Fruit fly (Drosophila melanogaster): ENCODE results near the gene PH4alphaSG1.

Gene PH4alphaSG1

DNA sequence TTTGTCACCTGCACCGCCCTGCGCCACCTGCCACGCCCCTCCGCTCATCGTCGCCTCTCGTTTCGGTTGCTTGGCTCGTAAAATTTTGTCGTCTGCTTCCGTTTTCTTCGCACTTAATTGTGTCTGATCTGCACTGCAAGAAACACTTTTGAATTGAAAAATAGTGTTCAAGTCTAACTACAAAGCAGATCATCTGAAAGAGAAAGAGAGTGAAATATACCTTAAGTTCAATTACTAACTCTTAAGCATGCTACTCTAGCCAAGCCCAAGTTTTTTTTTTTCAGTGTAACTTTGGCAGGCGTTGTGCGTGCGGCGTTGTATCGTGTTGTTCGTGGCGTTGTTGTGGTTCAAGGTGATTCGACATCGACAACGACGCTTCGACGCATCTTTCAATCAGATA is 34.7 kb upstream of the PH4alphaSG1 start (continued):
- TF ChIP-seq mld (GFP tag; IDR thresholded peaks at IDR 0.05; ENCODE audit: partially characterized antibody), result no peak
- peak; percentile 71 for TF ChIP-seq CG4707 (GFP tag; optimal IDR thresholded peaks at IDR 0.05)
- TF ChIP-seq zen (tag; optimal IDR thresholded peaks at IDR 0.05), result peak; percentile 80
- peak; percentile 94 for TF ChIP-seq tin (GFP tag; optimal IDR thresholded peaks at IDR 0.05)
- peak; percentile 77 for TF ChIP-seq eyg (GFP tag; optimal IDR thresholded peaks at IDR 0.05)
- no peak for TF ChIP-seq br (optimal IDR thresholded peaks at IDR 0.05)
- peak; percentile 88 for TF ChIP-seq Oaz (GFP tag; IDR thresholded peaks at IDR 0.05)
- TF ChIP-seq CrebB (tag; optimal IDR thresholded peaks at IDR 0.05), result peak; percentile 83
- TF ChIP-seq CG15601 (tag; optimal IDR thresholded peaks at IDR 0.05), result peak; percentile 75
- TF ChIP-seq CG1024 (GFP tag; IDR thresholded peaks at IDR 0.05), result peak; percentile 84
- TF ChIP-seq Doc3 (GFP tag; IDR thresholded peaks at IDR 0.05; ENCODE audit: partially characterized antibody), result no peak
- TF ChIP-seq CG11093 (GFP tag; IDR thresholded peaks at IDR 0.05), result peak; percentile 85; the same call in 2 of the 3 replicates
- peak; percentile 78 for TF ChIP-seq CG11723 (GFP tag; optimal IDR thresholded peaks at IDR 0.05)
- TF ChIP-seq H2.0 (GFP tag; IDR thresholded peaks at IDR 0.05), result peak; percentile 94
- peak; percentile 82 for TF ChIP-seq CG13775 (GFP tag; optimal IDR thresholded peaks at IDR 0.05)
- peak; percentile 8 for TF ChIP-seq gfzf (GFP tag; optimal IDR thresholded peaks at IDR 0.05)
- peak; percentile 84 for TF ChIP-seq CG5180 (GFP tag; optimal IDR thresholded peaks at IDR 0.05)
- TF ChIP-seq Bdp1 (GFP tag; optimal IDR thresholded peaks at IDR 0.05), result peak; percentile 84
- TF ChIP-seq Max (GFP tag; optimal IDR thresholded peaks at IDR 0.05), result peak; percentile 83
- peak; percentile 92 for TF ChIP-seq ken (GFP tag; IDR thresholded peaks at IDR 0.05)
- peak; percentile 91 for TF ChIP-seq wdn (GFP tag; IDR thresholded peaks at IDR 0.05)
- TF ChIP-seq chif (GFP tag; optimal IDR thresholded peaks at IDR 0.05), result peak; percentile 91 to 92
- TF ChIP-seq CG10431 (GFP tag; optimal IDR thresholded peaks at IDR 0.05), result peak; percentile 55
- no peak for TF ChIP-seq BEAF-32 (GFP tag; optimal IDR thresholded peaks at IDR 0.05)
- TF ChIP-seq ase (GFP tag; IDR thresholded peaks at IDR 0.05), result peak; percentile 88
- peak; percentile 93 for TF ChIP-seq Awh (GFP tag; IDR thresholded peaks at IDR 0.05)
- TF ChIP-seq CG14014 (GFP tag; IDR thresholded peaks at IDR 0.05), result peak; percentile 91
- peak; percentile 82 for TF ChIP-seq dm (GFP tag; optimal IDR thresholded peaks at IDR 0.05)
- peak; percentile 90 for TF ChIP-seq CG14667 (GFP tag; IDR thresholded peaks at IDR 0.05)
- no peak for TF ChIP-seq nerfin-2 (GFP tag; IDR thresholded peaks at IDR 0.05; ENCODE audit: partially characterized antibody)
- TF ChIP-seq az2 (GFP tag; optimal IDR thresholded peaks at IDR 0.05), result peak; percentile 91
- peak; percentile 91 for TF ChIP-seq Mrtf (GFP tag; IDR thresholded peaks at IDR 0.05)
- TF ChIP-seq vnd (GFP tag; IDR thresholded peaks at IDR 0.05; ENCODE audit: partially characterized antibody), result no peak
- peak; percentile 96 for TF ChIP-seq Rfx (GFP tag; IDR thresholded peaks at IDR 0.05)
- TF ChIP-seq Chrac-16 (GFP tag; optimal IDR thresholded peaks at IDR 0.05), result peak; percentile 89
- no peak for TF ChIP-seq lov (optimal IDR thresholded peaks at IDR 0.05)
- peak; percentile 90 for TF ChIP-seq lov (GFP tag; IDR thresholded peaks at IDR 0.05)
- peak; percentile 94 for TF ChIP-seq CG10543 (GFP tag; optimal IDR thresholded peaks at IDR 0.05)
- peak; percentile 87 for TF ChIP-seq Atf3 (GFP tag; optimal IDR thresholded peaks at IDR 0.05)
- peak; percentile 93 for TF ChIP-seq Abd-B (GFP tag; optimal IDR thresholded peaks at IDR 0.05)
- TF ChIP-seq Ets65A (GFP tag), result peak; percentile 99
- TF ChIP-seq chn (GFP tag; optimal IDR thresholded peaks at IDR 0.05), result peak; percentile 94
- peak; percentile 93 for TF ChIP-seq CG11456 (GFP tag; IDR thresholded peaks at IDR 0.05)
- TF ChIP-seq CG11085 (GFP tag; IDR thresholded peaks at IDR 0.05), result peak; percentile 87
- peak; percentile 87 for TF ChIP-seq CG12155 (GFP tag; optimal IDR thresholded peaks at IDR 0.05)
- peak; percentile 58 for TF ChIP-seq CG2116 (GFP tag; optimal IDR thresholded peaks at IDR 0.05)
- peak; percentile 94 for TF ChIP-seq Xbp1 (GFP tag; optimal IDR thresholded peaks at IDR 0.05)
- peak; percentile 91 for TF ChIP-seq Oli (tag; optimal IDR thresholded peaks at IDR 0.05)
- TF ChIP-seq sc (optimal IDR thresholded peaks at IDR 0.05), result no peak
- TF ChIP-seq sc (GFP tag; optimal IDR thresholded peaks at IDR 0.05), result peak; percentile 73
- peak; percentile 84 for TF ChIP-seq Nf-YA (GFP tag; IDR thresholded peaks at IDR 0.05)
- TF ChIP-seq Opbp (GFP tag; IDR thresholded peaks at IDR 0.05; ENCODE audit: partially characterized antibody), result no peak
